Fruit fly (Drosophila melanogaster): ENCODE measurements around the gene CG5466.
A peak's percentile ranks its signal among the peaks of the same experiment; 100 is the strongest.

CG5466 gene

dm6 chr3R:20576789-20577188 is 40.9 kb upstream of the CG5466 start, which contains the start of the genes TFAM and CG5412 (continued):
- TF ChIP-seq tio (GFP tag; optimal IDR thresholded peaks at IDR 0.05) (no peak), croc (GFP tag; conservative IDR thresholded peaks at IDR 0.05) (no peak), CG12299 (tag; optimal IDR thresholded peaks at IDR 0.05) (no peak), unpg (GFP tag; optimal IDR thresholded peaks at IDR 0.05) (no peak), Poxn (GFP tag; IDR thresholded peaks at IDR 0.05) (no peak), CG3065 (GFP tag; optimal IDR thresholded peaks at IDR 0.05) (no peak), HmgD (GFP tag; optimal IDR thresholded peaks at IDR 0.05) (no peak), CG10543 (GFP tag; optimal IDR thresholded peaks at IDR 0.05) (no peak), yki (optimal IDR thresholded peaks at IDR 0.05) (no peak), Oli (tag; optimal IDR thresholded peaks at IDR 0.05) (no peak), wdn (GFP tag; IDR thresholded peaks at IDR 0.05) (no peak), tin (GFP tag; optimal IDR thresholded peaks at IDR 0.05) (no peak), cwo (GFP tag; optimal IDR thresholded peaks at IDR 0.05) (no peak), CG6272 (GFP tag; IDR thresholded peaks at IDR 0.05) (no peak), CG3838 (GFP tag; optimal IDR thresholded peaks at IDR 0.05) (no peak), CG2120 (GFP tag; optimal IDR thresholded peaks at IDR 0.05) (no peak), CG3847 (GFP tag; IDR thresholded peaks at IDR 0.05) (peak; percentile 37; the same call in 1 of the 2 replicates), CG8924 (tag; optimal IDR thresholded peaks at IDR 0.05) (no peak), Hmr (GFP tag; optimal IDR thresholded peaks at IDR 0.05) (no peak), CG8089 (GFP tag; optimal IDR thresholded peaks at IDR 0.05) (no peak), CG15514 (GFP tag; optimal IDR thresholded peaks at IDR 0.05) (no peak), Optix (GFP tag; IDR thresholded peaks at IDR 0.05) (no peak), Mes4 (GFP tag; optimal IDR thresholded peaks at IDR 0.05) (no peak), CG4360 (GFP tag; IDR thresholded peaks at IDR 0.05) (no peak), bowl (GFP tag; IDR thresholded peaks at IDR 0.05) (no peak), slou (GFP tag; optimal IDR thresholded peaks at IDR 0.05) (no peak), pros (GFP tag; optimal IDR thresholded peaks at IDR 0.05) (no peak), prd (optimal IDR thresholded peaks at IDR 0.05) (no peak), prd (GFP tag; IDR thresholded peaks at IDR 0.05) (no peak), pita (GFP tag; optimal IDR thresholded peaks at IDR 0.05) (no peak), CG7839 (tag; optimal IDR thresholded peaks at IDR 0.05) (no peak), CG16779 (GFP tag; IDR thresholded peaks at IDR 0.05) (no peak), Lpt (GFP tag; optimal IDR thresholded peaks at IDR 0.05) (no peak), CG8765 (GFP tag; IDR thresholded peaks at IDR 0.05) (no peak), CG6854 (GFP tag; optimal IDR thresholded peaks at IDR 0.05) (no peak), Chrac-16 (GFP tag; optimal IDR thresholded peaks at IDR 0.05) (no peak), CG14965 (GFP tag; optimal IDR thresholded peaks at IDR 0.05; ENCODE audit: borderline replicate concordance) (no peak), pzg (GFP tag; optimal IDR thresholded peaks at IDR 0.05) (peak; percentile 66), gro (GFP tag; optimal IDR thresholded peaks at IDR 0.05) (no peak), CG34376 (GFP tag; optimal IDR thresholded peaks at IDR 0.05) (no peak), BEAF-32 (GFP tag; optimal IDR thresholded peaks at IDR 0.05) (peak; percentile 42), CG6813 (GFP tag; optimal IDR thresholded peaks at IDR 0.05) (peak; percentile 2), insv (GFP tag; optimal IDR thresholded peaks at IDR 0.05) (no peak), sna (GFP tag; IDR thresholded peaks at IDR 0.05; ENCODE audit: partially characterized antibody) (no peak), Atf6 (GFP tag; IDR thresholded peaks at IDR 0.05) (no peak), Dip3 (GFP tag; optimal IDR thresholded peaks at IDR 0.05) (no peak), hb (GFP tag; IDR thresholded peaks at IDR 0.05; ENCODE audit: partially characterized antibody) (no peak), H2.0 (GFP tag; IDR thresholded peaks at IDR 0.05) (no peak), ro (GFP tag; IDR thresholded peaks at IDR 0.05) (no peak), Dek (tag; optimal IDR thresholded peaks at IDR 0.05) (no peak), CG17385 (GFP tag; optimal IDR thresholded peaks at IDR 0.05) (no peak), oc (tag; optimal IDR thresholded peaks at IDR 0.05) (no peak), Ada2b (GFP tag; IDR thresholded peaks at IDR 0.05) (no peak)
